Worm (Caenorhabditis elegans): ENCODE results near the gene srx-135.

- TF ChIP-seq syd-9 (tag; optimal IDR thresholded peaks at IDR 0.05) (no peak), K02D7.2 (tag; optimal IDR thresholded peaks at IDR 0.05) (no peak), nfya-1 (tag; optimal IDR thresholded peaks at IDR 0.05) (no peak), rnt-1 (tag; optimal IDR thresholded peaks at IDR 0.05) (no peak)
Observed at ce11 chrV:13856376-13856775, 2.6 kb upstream of the srx-135 start, which contains the start of gene srx-134.
